Fruit fly (Drosophila melanogaster) whole organism, embryonic: ENCODE data around the gene CG12182.

Source experiments
- Antp ChIP-seq: fragments of 200-800 bp; sonication (Bioruptor generic); optimal IDR thresholded peaks from 3 replicates; lab custom pipeline; 2016; ENCODE audit warnings: missing biosample characterization, missing genetic modification characterization
- CG10147 ChIP-seq: fragments of 200-800 bp; sonication (Bioruptor generic); optimal IDR thresholded peaks from 2 replicates; lab custom pipeline; 2019; ENCODE audit warnings: missing biosample characterization, mild to moderate bottlenecking, missing genetic modification characterization, moderate library complexity
- CG10543 ChIP-seq: fragments of 200-800 bp; sonication (Bioruptor generic); optimal IDR thresholded peaks from 3 replicates; lab custom pipeline; 2017; ENCODE audit warnings: missing biosample characterization, mild to moderate bottlenecking, missing genetic modification characterization, moderate library complexity
- CG10565 ChIP-seq: fragments of 200-800 bp; sonication (Bioruptor generic); optimal IDR thresholded peaks from 3 replicates; lab custom pipeline; 2016; ENCODE audit warnings: missing biosample characterization, mild to moderate bottlenecking, missing genetic modification characterization
- CG13287 ChIP-seq: fragments of 200-800 bp; sonication (Bioruptor generic); IDR thresholded peaks from 2 replicates; pipeline ENCODE4 v1.3.6; 2022; ENCODE audit warnings: missing biosample characterization, missing genetic modification characterization; ENCODE audit not compliant: partially characterized antibody
- CG14014 ChIP-seq: fragments of 200-800 bp; sonication (Bioruptor generic); IDR thresholded peaks from 2 replicates; pipeline ENCODE4 v1.3.6; 2022; ENCODE audit warnings: missing biosample characterization, missing genetic modification characterization
- CG15479 ChIP-seq: fragments of 200-800 bp; sonication (Bioruptor generic); optimal IDR thresholded peaks from 3 replicates; lab custom pipeline; 2019; ENCODE audit warnings: missing biosample characterization, mild to moderate bottlenecking, missing genetic modification characterization, moderate library complexity
- CG16813 ChIP-seq: fragments of 200-800 bp; sonication (Bioruptor generic); IDR thresholded peaks from 3 replicates; pipeline ENCODE4 v1.3.6; 2022; ENCODE audit warnings: missing biosample characterization, missing genetic modification characterization; ENCODE audit not compliant: partially characterized antibody
- CG18764 ChIP-seq: fragments of 200-800 bp; sonication (Bioruptor generic); optimal IDR thresholded peaks from 3 replicates; lab custom pipeline; 2016; ENCODE audit warnings: missing biosample characterization, missing genetic modification characterization
- CG2116 ChIP-seq: fragments of 200-800 bp; sonication (Bioruptor generic); optimal IDR thresholded peaks from 3 replicates; lab custom pipeline; 2018; ENCODE audit warnings: missing biosample characterization, mild to moderate bottlenecking, missing genetic modification characterization
- CG31365 ChIP-seq: fragments of 200-800 bp; sonication (Bioruptor generic); optimal IDR thresholded peaks from 2 replicates; lab custom pipeline; 2018; ENCODE audit warnings: missing biosample characterization, mild to moderate bottlenecking, missing genetic modification characterization
- CG3163 ChIP-seq: fragments of 200-800 bp; sonication (Bioruptor generic); optimal IDR thresholded peaks from 3 replicates; lab custom pipeline; 2016; ENCODE audit warnings: missing biosample characterization, missing genetic modification characterization
- CG3407 ChIP-seq: fragments of 200-800 bp; sonication (Bioruptor generic); optimal IDR thresholded peaks from 2 replicates; lab custom pipeline; 2018; ENCODE audit warnings: missing biosample characterization, mild to moderate bottlenecking, missing genetic modification characterization
- CG6175 ChIP-seq: fragments of 200-800 bp; sonication (Bioruptor generic); IDR thresholded peaks from 3 replicates; pipeline ENCODE4 v1.3.6; 2022; ENCODE audit warnings: missing biosample characterization, missing genetic modification characterization
- CG6791 ChIP-seq: fragments of 200-800 bp; sonication (Bioruptor generic); IDR thresholded peaks from 3 replicates; pipeline ENCODE4 v1.3.6; 2022; ENCODE audit warnings: missing biosample characterization, missing genetic modification characterization; ENCODE audit not compliant: partially characterized antibody
- CG9876 ChIP-seq: fragments of 200-800 bp; sonication (Bioruptor generic); optimal IDR thresholded peaks from 2 replicates; lab custom pipeline; 2016; ENCODE audit warnings: missing biosample characterization, missing genetic modification characterization
- CHES-1-like ChIP-seq: fragments of 200-800 bp; sonication (Bioruptor generic); optimal IDR thresholded peaks from 2 replicates; lab custom pipeline; 2016; ENCODE audit warnings: missing biosample characterization, missing genetic modification characterization
- D ChIP-seq, 2 experiments: fragments of 200-800 bp in 1 of 2; fragments of >200 bp in 1 of 2; sonication (Bioruptor generic) in 1 of 2; optimal IDR thresholded peaks; 2 replicates in 1 of 2; 3 replicates in 1 of 2; lab custom pipeline; 2017; ENCODE audit warnings: mild to moderate bottlenecking in 1 of 2, missing biosample characterization in 1 of 2, missing genetic modification characterization in 1 of 2, missing genetic modification reagents in 1 of 2
- D19A ChIP-seq: fragments of 200-800 bp; optimal IDR thresholded peaks from 3 replicates; lab custom pipeline; 2019; ENCODE audit warnings: missing biosample characterization, mild to moderate bottlenecking, missing genetic modification characterization, moderate library complexity
- Dll ChIP-seq: fragments of 200-800 bp; sonication (Bioruptor generic); IDR thresholded peaks from 4 replicates; pipeline ENCODE4 v1.3.6; 2022; ENCODE audit warnings: missing biosample characterization, missing genetic modification characterization; ENCODE audit not compliant: partially characterized antibody
- Ets97D ChIP-seq: fragments of 200-800 bp; sonication (Bioruptor generic); optimal IDR thresholded peaks from 3 replicates; lab custom pipeline; 2016; ENCODE audit warnings: missing biosample characterization, missing genetic modification characterization
- HHEX ChIP-seq: fragments of 200-800 bp; sonication (Bioruptor generic); optimal IDR thresholded peaks from 3 replicates; lab custom pipeline; 2017; ENCODE audit warnings: missing biosample characterization, mild to moderate bottlenecking, missing genetic modification characterization, missing genetic modification reagents
- Max ChIP-seq: fragments of 200-800 bp; sonication (Bioruptor generic); optimal IDR thresholded peaks from 2 replicates; lab custom pipeline; 2016; ENCODE audit warnings: missing biosample characterization, mild to moderate bottlenecking, missing genetic modification characterization
- Med ChIP-seq: fragments of 200-800 bp; sonication (Bioruptor generic); peaks from one replicate; lab custom pipeline; 2016; ENCODE audit warnings: missing biosample characterization, missing genetic modification characterization, mild to moderate bottlenecking, inconsistent platforms, moderate library complexity
- NK7.1 ChIP-seq: fragments of 200-800 bp; sonication (Bioruptor generic); optimal IDR thresholded peaks from 3 replicates; lab custom pipeline; 2016; ENCODE audit warnings: missing biosample characterization, missing genetic modification characterization
- Vsx1 ChIP-seq: fragments of 200-800 bp; sonication (Bioruptor generic); optimal IDR thresholded peaks from 2 replicates; lab custom pipeline; 2017; ENCODE audit warnings: missing biosample characterization, mild to moderate bottlenecking, missing genetic modification characterization, missing genetic modification reagents
- YL-1 ChIP-seq: fragments of 200-800 bp; sonication (Bioruptor generic); optimal IDR thresholded peaks from 3 replicates; lab custom pipeline; 2017; ENCODE audit warnings: missing biosample characterization, mild to moderate bottlenecking, missing genetic modification characterization
- ab ChIP-seq: fragments of 200-800 bp; sonication (Bioruptor generic); optimal IDR thresholded peaks from 2 replicates; lab custom pipeline; 2016; ENCODE audit warnings: missing biosample characterization, missing genetic modification characterization
- ara ChIP-seq: fragments of 200-800 bp; sonication (Bioruptor generic); IDR thresholded peaks from 2 replicates; pipeline ENCODE4 v1.3.6; 2022; ENCODE audit warnings: missing biosample characterization, missing genetic modification characterization
- cas ChIP-seq: fragments of 200-800 bp; sonication (Bioruptor generic); IDR thresholded peaks from 2 replicates; pipeline ENCODE4 v1.3.6; 2022; ENCODE audit warnings: missing biosample characterization, missing genetic modification characterization
- cato ChIP-seq: fragments of 200-800 bp; sonication (Bioruptor generic); optimal IDR thresholded peaks from 2 replicates; lab custom pipeline; 2016; ENCODE audit warnings: missing biosample characterization, missing genetic modification characterization, borderline replicate concordance
- cg ChIP-seq: fragments of 200-800 bp; sonication (Bioruptor generic); optimal IDR thresholded peaks from 3 replicates; lab custom pipeline; 2019; ENCODE audit warnings: missing biosample characterization, mild to moderate bottlenecking, missing genetic modification characterization, moderate library complexity
- chinmo ChIP-seq: fragments of 200-800 bp; sonication (Bioruptor generic); IDR thresholded peaks from 4 replicates; pipeline ENCODE4 v1.3.6; 2022; ENCODE audit warnings: missing biosample characterization, missing genetic modification characterization; ENCODE audit not compliant: partially characterized antibody
- crc ChIP-seq: fragments of 200-800 bp; sonication (Bioruptor generic); optimal IDR thresholded peaks from 2 replicates; lab custom pipeline; 2016; ENCODE audit warnings: missing biosample characterization, missing genetic modification characterization
- croc ChIP-seq: fragments of 200-800 bp; sonication (Bioruptor generic); conservative IDR thresholded peaks from 3 replicates; pipeline ENCODE4 v1.3.6; 2022; ENCODE audit warnings: missing biosample characterization, missing genetic modification characterization
- crp ChIP-seq, 2 experiments: fragments of 200-800 bp; sonication (Bioruptor generic); optimal IDR thresholded peaks; 2 replicates in 1 of 2; 3 replicates in 1 of 2; lab custom pipeline; 2017; ENCODE audit warnings: missing biosample characterization in 2 of 2, missing genetic modification characterization in 2 of 2, mild to moderate bottlenecking in 1 of 2, moderate library complexity in 1 of 2
- da ChIP-seq: fragments of 200-800 bp; sonication (Bioruptor generic); optimal IDR thresholded peaks from 2 replicates; lab custom pipeline; 2016; ENCODE audit warnings: missing biosample characterization, missing genetic modification characterization
- dm ChIP-seq: fragments of 200-800 bp; sonication (Bioruptor generic); optimal IDR thresholded peaks from 3 replicates; lab custom pipeline; 2016; ENCODE audit warnings: missing biosample characterization, missing genetic modification characterization
- fu2 ChIP-seq: fragments of 200-800 bp; sonication (Bioruptor generic); optimal IDR thresholded peaks from 2 replicates; lab custom pipeline; 2016; ENCODE audit warnings: missing biosample characterization, missing genetic modification characterization
- ham ChIP-seq: fragments of 200-800 bp; sonication (Bioruptor generic); IDR thresholded peaks from 2 replicates; pipeline ENCODE4 v1.3.6; 2022; ENCODE audit warnings: missing biosample characterization, missing genetic modification characterization
- hbn ChIP-seq: fragments of 200-800 bp; sonication (Bioruptor generic); IDR thresholded peaks from 2 replicates; pipeline ENCODE4 v1.3.6; 2022; ENCODE audit warnings: missing biosample characterization, missing genetic modification characterization; ENCODE audit not compliant: partially characterized antibody
- inv ChIP-seq: fragments of 200-800 bp; sonication (Bioruptor generic); IDR thresholded peaks from 2 replicates; pipeline ENCODE4 v1.3.6; 2022; ENCODE audit warnings: missing biosample characterization, missing genetic modification characterization; ENCODE audit not compliant: partially characterized antibody
- nom ChIP-seq: fragments of 200-800 bp; sonication (Bioruptor generic); optimal IDR thresholded peaks from 2 replicates; lab custom pipeline; 2017; ENCODE audit warnings: missing biosample characterization, missing genetic modification characterization, mild to moderate bottlenecking, moderate library complexity, missing genetic modification reagents
- psq ChIP-seq: fragments of 200-800 bp; sonication (Bioruptor generic); optimal IDR thresholded peaks from 2 replicates; lab custom pipeline; 2017; ENCODE audit warnings: missing biosample characterization, missing genetic modification characterization
- sisA ChIP-seq: fragments of 200-800 bp; sonication (Bioruptor generic); IDR thresholded peaks from 2 replicates; pipeline ENCODE4 v1.3.6; 2022; ENCODE audit warnings: missing biosample characterization, missing genetic modification characterization
- slou ChIP-seq: fragments of 200-800 bp; sonication (Bioruptor generic); optimal IDR thresholded peaks from 3 replicates; lab custom pipeline; 2016; ENCODE audit warnings: missing biosample characterization, missing genetic modification characterization
- stc ChIP-seq: fragments of 200-800 bp; sonication (Bioruptor generic); IDR thresholded peaks from 2 replicates; pipeline ENCODE4 v1.3.6; 2022; ENCODE audit warnings: missing biosample characterization, missing genetic modification characterization
- yki ChIP-seq: fragments of >200 bp; optimal IDR thresholded peaks from 3 replicates; lab custom pipeline; 2018

CG12182 gene

dm6 chr3L:2632763-2633100 is 33.4 kb upstream of the CG12182 start (continued):
- TF ChIP-seq CG10147 (GFP tag; lab: Kevin White, UChicago) (no peak), croc (GFP tag; lab: Robert Waterston, UW) (no peak), HHEX (GFP tag; lab: Kevin White, UChicago) (no peak), psq (GFP tag; lab: Kevin White, UChicago) (peak; percentile 100), stc (GFP tag; lab: Robert Waterston, UW) (0 out of 2 replicates have a peak, but pooled peaks have one; percentile 14), CG2116 (GFP tag; lab: Kevin White, UChicago) (peak; percentile 44), YL-1 (GFP tag; lab: Kevin White, UChicago) (no peak), ab (GFP tag; lab: Kevin White, UChicago) (no peak), Ets97D (GFP tag; lab: Kevin White, UChicago) (no peak), cas (GFP tag; lab: Robert Waterston, UW) (no peak), CG18764 (GFP tag; lab: Kevin White, UChicago) (no peak), ara (GFP tag; lab: Robert Waterston, UW) (no peak; the same call in 1 of the 2 replicates), CG9876 (GFP tag; lab: Kevin White, UChicago) (no peak), hbn (GFP tag; lab: Robert Waterston, UW) (0 out of 2 replicates have a peak, but pooled peaks have one; percentile 20), Max (GFP tag; lab: Kevin White, UChicago) (no peak), CG15479 (GFP tag; lab: Kevin White, UChicago) (no peak), CG31365 (tag; lab: Kevin White, UChicago) (no peak), CG10543 (peak; percentile 35), CG6791 (no peak), crp (GFP tag; optimal IDR thresholded peaks at IDR 0.05; lab: Kevin White, UChicago) (no peak), D (optimal IDR thresholded peaks at IDR 0.05; lab: Kevin White, UChicago) (no peak), D (GFP tag; optimal IDR thresholded peaks at IDR 0.05; lab: Kevin White, UChicago) (no peak), crc (GFP tag; lab: Kevin White, UChicago) (no peak), Vsx1 (no peak), sisA (GFP tag; lab: Robert Waterston, UW) (0 out of 2 replicates have a peak, but pooled peaks have one; percentile 19), slou (GFP tag; lab: Kevin White, UChicago) (no peak), yki (lab: Kevin White, UChicago) (no peak), CG6175 (GFP tag; lab: Robert Waterston, UW) (peak; percentile 51; the same call in 1 of the 3 replicates), cato (GFP tag; lab: Kevin White, UChicago) (no peak), ham (GFP tag; lab: Robert Waterston, UW) (no peak), dm (no peak), da (GFP tag; lab: Kevin White, UChicago) (no peak), CG14014 (GFP tag; lab: Robert Waterston, UW) (no peak), chinmo (GFP tag; lab: Robert Waterston, UW) (peak; percentile 89; the same call in 1 of the 4 replicates)
- TF ChIP-seq, all 482 proteins: peak for 42

dm6 chr3L:2632048-2632762 is 32.8 kb upstream of the CG12182 start:
- TF ChIP-seq Antp (GFP tag; lab: Kevin White, UChicago) = no peak
- TF ChIP-seq CG3407 (GFP tag; lab: Kevin White, UChicago) = no peak
- TF ChIP-seq cg = peak; percentile 88
- TF ChIP-seq CG13287 = peak; percentile 55; the same call in 1 of the 2 replicates
- peak; percentile 4 for TF ChIP-seq NK7.1 (GFP tag; lab: Kevin White, UChicago)
- TF ChIP-seq D19A (tag; lab: Kevin White, UChicago) = peak; percentile 93
- no peak for TF ChIP-seq CG16813 (GFP tag; lab: Robert Waterston, UW)
- TF ChIP-seq CG3163 (GFP tag; lab: Kevin White, UChicago) = peak; percentile 14
- no peak for TF ChIP-seq nom (GFP tag; lab: Kevin White, UChicago)
- TF ChIP-seq Dll (GFP tag; lab: Robert Waterston, UW) = 0 out of 4 replicates have a peak, but pooled peaks have one; percentile 26
- TF ChIP-seq fu2 (GFP tag; lab: Kevin White, UChicago) = peak; percentile 31
- TF ChIP-seq CHES-1-like (GFP tag; lab: Kevin White, UChicago) = peak; percentile 11
- 0 out of 2 replicates have a peak, but pooled peaks have one; percentile 8 for TF ChIP-seq inv (GFP tag; lab: Robert Waterston, UW)
- no peak for TF ChIP-seq CG10565 (GFP tag; lab: Kevin White, UChicago)
- peak; percentile 14 for TF ChIP-seq Ets97D (GFP tag; lab: Kevin White, UChicago)
- peak; percentile 82 for TF ChIP-seq Med (GFP tag; lab: Kevin White, UChicago)
